Worm (Caenorhabditis elegans) whole organism, L1 larva: ENCODE data around the gene pho-8.
A peak's percentile ranks its signal among the peaks of the same experiment; 100 is the strongest.

Source experiments
- C34B4.2 ChIP-seq: sonication (generic microtip); optimal IDR thresholded peaks from 2 replicates; lab custom pipeline; 2017; ENCODE audit warnings: mild to moderate bottlenecking, missing genetic modification characterization, missing compliant biosample characterization
- F16B12.6 ChIP-seq: fragments of 150-350 bp; optimal IDR thresholded peaks from 2 replicates; lab custom pipeline; 2014; ENCODE audit warnings: missing biosample characterization, missing genetic modification characterization
- Y116A8C.19 ChIP-seq: sonication (generic microtip); optimal IDR thresholded peaks from 2 replicates; lab custom pipeline; 2016; ENCODE audit warnings: missing compliant biosample characterization, missing genetic modification characterization, borderline replicate concordance
- aha-1 ChIP-seq: fragments of 150-350 bp; optimal IDR thresholded peaks from 2 replicates; lab custom pipeline; 2014; ENCODE audit warnings: missing biosample characterization, missing genetic modification characterization
- ama-1 ChIP-seq: fragments of 150-350 bp; optimal IDR thresholded peaks from 2 replicates; lab custom pipeline; 2014
- ceh-63 ChIP-seq: fragments of 200-800 bp; sonication (Bioruptor generic); optimal IDR thresholded peaks from 2 replicates; lab custom pipeline; 2018; ENCODE audit warnings: mild to moderate bottlenecking, missing genetic modification characterization, missing compliant biosample characterization
- ceh-8 ChIP-seq: fragments of 200-800 bp; sonication (Bioruptor generic); optimal IDR thresholded peaks from 2 replicates; lab custom pipeline; 2018; ENCODE audit warnings: mild to moderate bottlenecking, missing genetic modification characterization, moderate library complexity, missing compliant biosample characterization
- ceh-82 ChIP-seq, 3 experiments: fragments of 150-350 bp in 1 of 3; sonication (generic microtip) in 2 of 3; optimal IDR thresholded peaks; 2 replicates each; lab custom pipeline; 2014 to 2017; ENCODE audit warnings: missing biosample characterization in 3 of 3, missing genetic modification characterization in 3 of 3
- ceh-90 ChIP-seq: sonication (generic microtip); optimal IDR thresholded peaks from 2 replicates; lab custom pipeline; 2016; ENCODE audit warnings: missing genetic modification characterization, missing compliant biosample characterization
- ces-1 ChIP-seq: fragments of 150-350 bp; optimal IDR thresholded peaks from 2 replicates; lab custom pipeline; 2014; ENCODE audit warnings: missing biosample characterization, missing genetic modification reagents, missing genetic modification characterization
- dpl-1 ChIP-seq, 3 experiments: fragments of 150-350 bp in 2 of 3; sonication (generic microtip) in 1 of 3; optimal IDR thresholded peaks; 2 replicates each; lab custom pipeline; 2014 to 2017; ENCODE audit warnings: missing biosample characterization in 3 of 3, missing genetic modification characterization in 3 of 3, missing genetic modification reagents in 3 of 3
- dsc-1 ChIP-seq: sonication (generic microtip); optimal IDR thresholded peaks from 2 replicates; lab custom pipeline; 2016; ENCODE audit warnings: mild to moderate bottlenecking, missing genetic modification characterization, missing compliant biosample characterization
- efl-1 ChIP-seq, 4 experiments: fragments of 150-350 bp; optimal IDR thresholded peaks in 3 of 4; peaks in 1 of 4; 1 replicate in 1 of 4; 2 replicates in 3 of 4; lab custom pipeline; 2014; ENCODE audit warnings: missing biosample characterization in 2 of 4, missing genetic modification characterization in 2 of 4, missing genetic modification reagents in 2 of 4
- egl-27 ChIP-seq, 2 experiments: fragments of 150-350 bp in 1 of 2; sonication (generic microtip); optimal IDR thresholded peaks; 3 replicates each; lab custom pipeline; 2017 to 2018; ENCODE audit warnings: missing biosample characterization in 2 of 2, missing genetic modification characterization in 2 of 2, missing genetic modification reagents in 2 of 2
- elt-2 ChIP-seq: sonication (generic microtip); optimal IDR thresholded peaks from 2 replicates; lab custom pipeline; 2016; ENCODE audit warnings: missing genetic modification characterization, mild to moderate bottlenecking, inconsistent platforms, missing compliant biosample characterization, missing genetic modification reagents
- ets-5 ChIP-seq: fragments of 200-800 bp; sonication (Bioruptor generic); IDR thresholded peaks from 2 replicates; pipeline ENCODE4 v1.3.6; 2022; ENCODE audit warnings: missing genetic modification characterization, missing compliant biosample characterization
- fkh-8 ChIP-seq: sonication (generic microtip); optimal IDR thresholded peaks from 2 replicates; lab custom pipeline; 2016; ENCODE audit warnings: mild to moderate bottlenecking, missing genetic modification characterization, missing compliant biosample characterization
- fos-1 ChIP-seq: fragments of 150-350 bp; optimal IDR thresholded peaks from 2 replicates; lab custom pipeline; 2014; ENCODE audit warnings: missing biosample characterization, missing genetic modification characterization
- grh-1 ChIP-seq: fragments of 200-800 bp; sonication (Bioruptor generic); IDR thresholded peaks from 2 replicates; pipeline ENCODE4 v1.3.6; 2022; ENCODE audit warnings: missing genetic modification reagents, missing genetic modification characterization, missing compliant biosample characterization
- hlh-4 ChIP-seq: sonication (generic microtip); optimal IDR thresholded peaks from 2 replicates; lab custom pipeline; 2016; ENCODE audit warnings: mild to moderate bottlenecking, missing genetic modification characterization, missing compliant biosample characterization
- hpl-2 ChIP-seq: fragments of 150-350 bp; optimal IDR thresholded peaks from 2 replicates; lab custom pipeline; 2014; ENCODE audit warnings: missing biosample characterization, missing genetic modification reagents, missing genetic modification characterization
- jun-1 ChIP-seq: fragments of 150-350 bp; optimal IDR thresholded peaks from 2 replicates; lab custom pipeline; 2014; ENCODE audit warnings: missing biosample characterization, missing genetic modification reagents, missing genetic modification characterization
- lin-14 ChIP-seq: fragments of 200-800 bp; sonication (Bioruptor generic); optimal IDR thresholded peaks from 2 replicates; lab custom pipeline; 2018; ENCODE audit warnings: mild to moderate bottlenecking, missing genetic modification characterization, moderate library complexity, missing compliant biosample characterization
- lin-15B ChIP-seq: fragments of 150-350 bp; sonication (generic microtip); optimal IDR thresholded peaks from 3 replicates; lab custom pipeline; 2014; ENCODE audit warnings: missing biosample characterization, missing genetic modification characterization
- lin-35 ChIP-seq, 2 experiments: fragments of 150-350 bp; optimal IDR thresholded peaks; 2 replicates each; lab custom pipeline; 2014; ENCODE audit warnings: missing biosample characterization in 2 of 2, missing genetic modification characterization in 2 of 2, missing genetic modification reagents in 2 of 2
- lsy-2 ChIP-seq, 2 experiments: fragments of 150-350 bp; optimal IDR thresholded peaks; 2 replicates each; lab custom pipeline; 2014; ENCODE audit warnings: missing biosample characterization in 2 of 2, missing genetic modification characterization in 2 of 2
- mdl-1 ChIP-seq, 2 experiments: fragments of 150-350 bp; optimal IDR thresholded peaks; 2 replicates each; lab custom pipeline; 2014 to 2017; ENCODE audit warnings: missing biosample characterization in 2 of 2, missing genetic modification characterization in 2 of 2, inconsistent platforms in 1 of 2
- mef-2 ChIP-seq: fragments of 150-350 bp; optimal IDR thresholded peaks from 2 replicates; lab custom pipeline; 2014; ENCODE audit warnings: missing biosample characterization, missing genetic modification characterization
- mep-1 ChIP-seq: fragments of 150-350 bp; optimal IDR thresholded peaks from 2 replicates; lab custom pipeline; 2014; ENCODE audit warnings: missing biosample characterization, missing genetic modification characterization
- nhr-11 ChIP-seq: fragments of 150-350 bp; optimal IDR thresholded peaks from 2 replicates; lab custom pipeline; 2014; ENCODE audit warnings: missing biosample characterization, missing genetic modification characterization
- nhr-12 ChIP-seq: sonication (generic microtip); optimal IDR thresholded peaks from 2 replicates; lab custom pipeline; 2017; ENCODE audit warnings: missing biosample characterization, missing genetic modification characterization
- nhr-20 ChIP-seq: sonication (generic microtip); optimal IDR thresholded peaks from 2 replicates; lab custom pipeline; 2016; ENCODE audit warnings: mild to moderate bottlenecking, missing genetic modification characterization, missing compliant biosample characterization
- nhr-47 ChIP-seq: sonication (generic microtip); optimal IDR thresholded peaks from 2 replicates; lab custom pipeline; 2016; ENCODE audit warnings: mild to moderate bottlenecking, missing genetic modification characterization, moderate library complexity, missing compliant biosample characterization
- nhr-71 ChIP-seq: sonication (generic microtip); optimal IDR thresholded peaks from 2 replicates; lab custom pipeline; 2016; ENCODE audit warnings: mild to moderate bottlenecking, missing genetic modification characterization, moderate library complexity, missing compliant biosample characterization
- skn-1 ChIP-seq: fragments of 150-350 bp; optimal IDR thresholded peaks from 2 replicates; lab custom pipeline; 2014; ENCODE audit warnings: missing biosample characterization, missing genetic modification characterization
- snpc-4 ChIP-seq: fragments of 150-350 bp; optimal IDR thresholded peaks from 2 replicates; lab custom pipeline; 2014; ENCODE audit warnings: missing biosample characterization, missing genetic modification characterization
- sox-4 ChIP-seq: sonication (generic microtip); optimal IDR thresholded peaks from 2 replicates; lab custom pipeline; 2016; ENCODE audit warnings: missing genetic modification characterization, missing compliant biosample characterization
- sptf-1 ChIP-seq: fragments of 150-350 bp; optimal IDR thresholded peaks from 2 replicates; lab custom pipeline; 2014; ENCODE audit warnings: missing biosample characterization, missing genetic modification characterization
- sup-37 ChIP-seq: fragments of 200-800 bp; sonication (Bioruptor generic); optimal IDR thresholded peaks from 2 replicates; lab custom pipeline; 2018; ENCODE audit warnings: mild to moderate bottlenecking, missing genetic modification characterization, missing compliant biosample characterization
- swsn-7 ChIP-seq: sonication (generic microtip); optimal IDR thresholded peaks from 2 replicates; lab custom pipeline; 2016; ENCODE audit warnings: missing genetic modification characterization, missing compliant biosample characterization
- tlp-1 ChIP-seq: fragments of 150-350 bp; optimal IDR thresholded peaks from 2 replicates; lab custom pipeline; 2014; ENCODE audit warnings: missing biosample characterization, missing genetic modification characterization
- unc-130 ChIP-seq: fragments of 150-350 bp; optimal IDR thresholded peaks from 2 replicates; lab custom pipeline; 2017; ENCODE audit warnings: missing biosample characterization, missing genetic modification characterization, inconsistent platforms
- unc-62 ChIP-seq: fragments of 150-350 bp; optimal IDR thresholded peaks from 2 replicates; lab custom pipeline; 2014; ENCODE audit warnings: missing biosample characterization, missing genetic modification reagents, missing genetic modification characterization
- unc-98 ChIP-seq: fragments of 200-800 bp; sonication (Bioruptor generic); IDR thresholded peaks from 2 replicates; pipeline ENCODE4 v1.3.6; 2022; ENCODE audit warnings: missing genetic modification characterization, missing compliant biosample characterization
- xbp-1 ChIP-seq: sonication (generic microtip); optimal IDR thresholded peaks from 2 replicates; lab custom pipeline; 2016; ENCODE audit warnings: missing genetic modification characterization, missing compliant biosample characterization
- zag-1 ChIP-seq: fragments of 150-350 bp; optimal IDR thresholded peaks from 2 replicates; lab custom pipeline; 2014; ENCODE audit warnings: missing biosample characterization, missing genetic modification characterization
- zip-4 ChIP-seq: fragments of 200-800 bp; sonication (Bioruptor generic); optimal IDR thresholded peaks from 2 replicates; lab custom pipeline; 2018; ENCODE audit warnings: mild to moderate bottlenecking, missing genetic modification characterization, moderate library complexity, missing compliant biosample characterization
- ztf-11 ChIP-seq, 2 experiments: sonication (generic microtip); optimal IDR thresholded peaks; 2 replicates each; lab custom pipeline; 2016 to 2017; ENCODE audit warnings: missing genetic modification characterization in 2 of 2, missing biosample characterization in 1 of 2, missing compliant biosample characterization in 1 of 2
- ztf-4 ChIP-seq: fragments of 150-350 bp; optimal IDR thresholded peaks from 2 replicates; lab custom pipeline; 2014; ENCODE audit warnings: missing biosample characterization, missing genetic modification characterization

The pho-8 gene

DNA sequence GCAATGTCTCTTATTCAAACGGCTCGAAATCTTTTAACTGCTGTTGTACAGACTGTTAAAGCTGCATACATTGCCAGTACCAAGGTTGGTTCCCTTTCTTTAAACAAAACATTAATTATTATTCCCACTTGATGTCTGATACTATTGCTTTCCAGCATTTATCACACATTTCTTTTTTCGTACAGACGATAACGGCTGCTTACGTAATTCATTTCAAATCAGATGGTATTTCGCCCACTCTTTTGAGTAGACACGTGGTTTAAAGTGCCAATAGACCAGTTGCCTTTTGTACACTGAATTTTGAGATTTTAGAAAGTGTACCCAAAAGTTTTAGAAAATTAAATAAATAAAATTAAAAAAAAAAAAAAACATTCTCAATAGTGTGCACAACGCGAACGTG, 16.0 kb downstream of the pho-8 start:
- TF ChIP-seq nhr-20 (tag; lab: Kevin White, UChicago), result peak; percentile 17
- peak; percentile 72 for TF ChIP-seq elt-2 (tag; lab: Kevin White, UChicago)
- TF ChIP-seq mef-2 (tag; lab: Kevin White, UChicago), result no peak
- TF ChIP-seq lin-35 (GFP tag; optimal IDR thresholded peaks at IDR 0.05; lab: Kevin White, UChicago), result peak in 1 of 2 experiments; percentile 53
- TF ChIP-seq, all 84 proteins: peak for 3

DNA sequence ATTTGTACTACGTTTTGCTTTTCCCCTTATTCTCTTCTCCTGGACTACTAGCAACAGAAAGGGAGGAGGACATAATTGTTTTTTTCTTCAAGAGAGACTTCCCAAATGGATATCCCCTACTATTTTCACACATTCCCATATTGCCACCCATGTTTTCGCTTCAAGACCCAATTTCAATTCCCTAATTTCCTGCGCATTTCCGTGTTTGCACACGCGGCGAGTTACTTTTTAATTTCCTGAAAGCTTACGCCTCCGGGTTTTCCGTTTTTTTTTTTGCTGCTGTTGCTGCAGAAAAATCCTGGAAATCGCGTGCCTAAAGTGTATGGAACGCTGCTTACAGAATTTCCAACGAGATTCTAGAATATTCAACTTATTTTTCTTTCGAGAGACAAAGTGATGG, 18.9 kb downstream of the pho-8 start:
- no peak for TF ChIP-seq ceh-8 (GFP tag; lab: Kevin White, UChicago)
- no peak for TF ChIP-seq dpl-1 (GFP tag; optimal IDR thresholded peaks at IDR 0.05; lab: Kevin White, UChicago)
- no peak for TF ChIP-seq zip-4 (GFP tag; lab: Kevin White, UChicago)
- no peak for TF ChIP-seq snpc-4 (tag; lab: Kevin White, UChicago)
- no peak for TF ChIP-seq ceh-90 (tag; lab: Kevin White, UChicago)
- TF ChIP-seq fkh-8 (tag; lab: Kevin White, UChicago), result peak; percentile 60
- no peak for TF ChIP-seq ceh-82 (tag; optimal IDR thresholded peaks at IDR 0.05; lab: Kevin White, UChicago)
- no peak for TF ChIP-seq jun-1 (tag; lab: Kevin White, UChicago)
- no peak for TF ChIP-seq lin-15B
- TF ChIP-seq ztf-4, result no peak
- no peak for TF ChIP-seq sup-37 (GFP tag; lab: Kevin White, UChicago)
- TF ChIP-seq nhr-12 (tag; lab: Kevin White, UChicago), result no peak
- no peak for TF ChIP-seq mef-2 (tag; lab: Kevin White, UChicago)
- TF ChIP-seq ceh-63, result no peak
- no peak for TF ChIP-seq dsc-1 (tag; lab: Kevin White, UChicago)
- no peak for TF ChIP-seq Y116A8C.19 (tag; lab: Kevin White, UChicago)
- TF ChIP-seq C34B4.2 (tag; lab: Kevin White, UChicago), result no peak
- TF ChIP-seq lsy-2 (tag; optimal IDR thresholded peaks at IDR 0.05; lab: Kevin White, UChicago), result no peak
- no peak for TF ChIP-seq zag-1 (tag; lab: Kevin White, UChicago)
- peak; percentile 24 for TF ChIP-seq lin-14 (GFP tag; lab: Kevin White, UChicago)
- TF ChIP-seq nhr-47, result peak; percentile 34
- no peak for TF ChIP-seq mep-1 (tag; lab: Kevin White, UChicago)
- no peak for TF ChIP-seq ama-1 (lab: Kevin White, UChicago)
- no peak for TF ChIP-seq sptf-1 (tag; lab: Kevin White, UChicago)
- TF ChIP-seq mdl-1 (tag; optimal IDR thresholded peaks at IDR 0.05; lab: Kevin White, UChicago), result no peak
- no peak for TF ChIP-seq efl-1 (optimal IDR thresholded peaks at IDR 0.05; lab: Kevin White, UChicago)
- TF ChIP-seq efl-1 (GFP tag; optimal IDR thresholded peaks at IDR 0.05 in 1 of 2; lab: Kevin White, UChicago), result peak in 1 of 2 experiments; percentile 83
- TF ChIP-seq xbp-1 (tag; lab: Kevin White, UChicago), result no peak
- no peak for TF ChIP-seq sox-4 (tag; lab: Kevin White, UChicago)
- no peak for TF ChIP-seq unc-98 (GFP tag; lab: Robert Waterston, UW)
- no peak for TF ChIP-seq ets-5 (GFP tag; lab: Robert Waterston, UW)
- no peak for TF ChIP-seq hpl-2 (GFP tag; lab: Kevin White, UChicago)
- TF ChIP-seq ces-1, result no peak
- TF ChIP-seq aha-1 (tag; lab: Kevin White, UChicago), result no peak

ce11 chrV:11853723-11854122, 20.3 kb downstream of the pho-8 start:
- TF ChIP-seq mef-2 (tag; lab: Kevin White, UChicago) (no peak), nhr-11 (tag; lab: Kevin White, UChicago) (no peak), swsn-7 (tag; lab: Kevin White, UChicago) (no peak), lsy-2 (tag; optimal IDR thresholded peaks at IDR 0.05; lab: Kevin White, UChicago) (no peak), skn-1 (peak; percentile 30), F16B12.6 (tag; lab: Kevin White, UChicago) (no peak), hlh-4 (tag; lab: Kevin White, UChicago) (no peak), fos-1 (tag; lab: Kevin White, UChicago) (no peak), ceh-82 (tag; optimal IDR thresholded peaks at IDR 0.05; lab: Kevin White, UChicago) (no peak), dsc-1 (tag; lab: Kevin White, UChicago) (no peak), tlp-1 (tag; lab: Kevin White, UChicago) (no peak), nhr-20 (tag; lab: Kevin White, UChicago) (no peak), egl-27 (tag; optimal IDR thresholded peaks at IDR 0.05; lab: Kevin White, UChicago) (no peak), unc-62 (GFP tag; lab: Kevin White, UChicago) (no peak), efl-1 (optimal IDR thresholded peaks at IDR 0.05; lab: Kevin White, UChicago) (no peak), efl-1 (GFP tag; optimal IDR thresholded peaks at IDR 0.05 in 1 of 2; lab: Kevin White, UChicago) (no peak), sup-37 (GFP tag; lab: Kevin White, UChicago) (no peak), elt-2 (tag; lab: Kevin White, UChicago) (no peak), Y116A8C.19 (tag; lab: Kevin White, UChicago) (no peak), nhr-71 (tag; lab: Kevin White, UChicago) (peak; percentile 28), ztf-11 (tag; optimal IDR thresholded peaks at IDR 0.05; lab: Kevin White, UChicago) (no peak), lin-35 (GFP tag; optimal IDR thresholded peaks at IDR 0.05; lab: Kevin White, UChicago) (peak in 1 of 2 experiments; percentile 5), grh-1 (GFP tag; lab: Robert Waterston, UW) (no peak), unc-130 (no peak), ces-1 (no peak)
